Fruit fly (Drosophila melanogaster) S2 (cell line): ENCODE data around the gene PolG2.

Experiments
- CG8478 ChIP-seq: fragments of >200 bp; optimal IDR thresholded peaks from 2 replicates; lab custom pipeline; 2018
- CTCF ChIP-seq, 2 experiments: fragments of >200 bp; optimal IDR thresholded peaks; 2 replicates each; lab custom pipeline; 2018

PolG2 gene

dm6 chr2L:13842078-13842477 is 9.2 kb upstream of the PolG2 start:
- TF ChIP-seq CTCF (optimal IDR thresholded peaks at IDR 0.05; lab: Kevin White, UChicago) (peak; percentile 40 to 74), CG8478 (no peak)

dm6 chr2L:13841508-13841907 is 8.6 kb upstream of the PolG2 start, which contains the start of gene CG33307:
Gene CG33307 (minus strand): TSS chr2L:13841520.
- TF ChIP-seq CG8478 (no peak), CTCF (optimal IDR thresholded peaks at IDR 0.05; lab: Kevin White, UChicago) (no peak)

- TF ChIP-seq CG8478 (no peak), CTCF (optimal IDR thresholded peaks at IDR 0.05; lab: Kevin White, UChicago) (no peak)
Observed at dm6 chr2L:13839744-13840151, 6.8 kb upstream of the PolG2 start.

dm6 chr2L:13838647-13839390 is 5.9 kb upstream of the PolG2 start:
- TF ChIP-seq CTCF (optimal IDR thresholded peaks at IDR 0.05; lab: Kevin White, UChicago) (no peak), CG8478 (no peak)

DNA sequence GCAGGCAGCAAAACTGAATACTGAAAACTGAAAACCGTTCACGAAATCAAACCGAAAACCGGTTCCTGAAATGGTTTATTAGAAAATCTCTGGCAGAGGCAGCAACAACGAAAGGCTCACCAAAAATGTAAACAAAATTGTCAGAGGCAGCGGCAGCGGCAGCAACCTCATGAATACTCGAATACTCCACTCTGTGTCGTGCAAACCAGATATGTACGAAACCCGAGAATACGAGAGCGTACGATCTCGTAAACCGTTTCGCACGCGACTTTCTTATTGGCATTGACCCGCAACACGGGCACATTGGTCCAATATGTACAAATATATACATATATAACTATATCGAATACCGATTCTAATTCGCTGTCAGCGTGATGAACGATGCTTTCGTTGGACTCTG is 4.7 kb upstream of the PolG2 start:
- TF ChIP-seq CG8478 (no peak), CTCF (optimal IDR thresholded peaks at IDR 0.05; lab: Kevin White, UChicago) (no peak)

DNA sequence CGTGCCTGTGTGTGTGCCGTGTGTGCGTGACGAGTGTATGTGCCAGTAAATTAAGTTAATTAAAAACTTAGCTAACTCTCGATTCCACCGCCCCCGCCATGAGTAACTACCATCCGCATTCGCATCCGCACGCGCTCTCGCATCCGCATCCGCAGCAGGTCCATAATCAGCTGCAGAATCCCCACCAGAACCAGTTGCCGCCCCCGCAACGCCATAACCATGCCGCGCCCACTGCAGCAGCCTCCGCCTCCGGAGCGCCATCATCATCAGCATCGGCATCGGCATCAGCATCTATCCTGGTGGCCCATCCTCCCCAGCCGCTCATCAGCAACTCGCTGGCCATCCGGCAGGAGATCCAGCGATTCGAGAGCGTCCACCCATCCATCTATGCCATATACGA is 3.1 kb upstream of the PolG2 start:
- TF ChIP-seq CTCF (optimal IDR thresholded peaks at IDR 0.05; lab: Kevin White, UChicago) (no peak), CG8478 (no peak)

DNA sequence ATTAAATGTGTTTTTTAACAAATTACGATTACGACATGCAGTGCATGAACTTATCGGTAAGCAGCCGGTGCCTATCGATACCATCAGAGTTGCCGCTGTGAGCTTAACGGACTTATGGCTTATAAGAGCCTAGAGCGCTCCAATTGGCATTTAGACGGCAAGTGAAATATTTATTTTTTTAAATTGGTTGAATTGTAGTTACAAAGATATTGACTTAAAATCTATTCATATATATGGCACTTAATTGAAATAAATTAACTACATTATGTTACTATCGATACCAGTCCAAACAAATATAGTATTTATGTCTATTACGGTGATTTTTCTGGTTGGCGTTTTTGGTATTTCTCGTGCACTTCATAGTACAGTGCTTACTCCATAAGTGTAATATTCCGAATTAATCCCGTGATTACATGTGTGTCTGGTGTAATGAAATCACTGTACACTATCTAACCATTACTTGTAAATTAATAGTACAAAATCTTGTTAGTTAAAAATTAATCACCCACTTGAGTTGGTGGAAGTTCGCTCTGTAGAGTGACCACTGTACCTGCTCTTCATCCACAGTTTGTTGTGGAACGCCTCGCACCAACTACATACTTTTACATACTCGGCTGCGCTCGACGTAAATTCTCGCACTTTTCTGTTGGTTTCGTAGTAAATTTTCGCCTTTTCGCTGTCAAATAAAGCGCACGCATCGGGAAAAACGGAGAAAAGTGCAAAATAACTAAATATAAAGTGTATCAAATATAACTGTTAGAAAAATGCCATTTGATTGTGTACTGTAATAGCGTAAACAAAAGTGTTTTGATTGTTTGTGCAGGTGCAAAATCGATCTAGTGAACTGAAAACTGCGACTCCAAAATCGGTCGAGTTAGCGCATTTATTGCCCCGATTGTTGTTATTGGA is 2.4 kb upstream of the PolG2 start, which contains the start of the genes mRpS23 and CenG1A:
Gene mRpS23, minus strand, starts transcription at position 71 of the 909 bp plus-strand sequence.
Gene CenG1A, plus strand, starts transcription at position 563 of the 909 bp plus-strand sequence.
- TF ChIP-seq CG8478 (no peak), CTCF (optimal IDR thresholded peaks at IDR 0.05; lab: Kevin White, UChicago) (no peak)

- peak in 1 of 2 experiments; percentile 8 for TF ChIP-seq CTCF (optimal IDR thresholded peaks at IDR 0.05; lab: Kevin White, UChicago)
- no peak for TF ChIP-seq CG8478
Observed at dm6 chr2L:13829540-13829939, 3.4 kb downstream of the PolG2 start, which contains the start of the genes Arpc1 and Orc5. Gene Arpc1 (minus strand): TSS chr2L:13829741. Gene Orc5 (plus strand): TSS chr2L:13829837.

- TF ChIP-seq CTCF (optimal IDR thresholded peaks at IDR 0.05; lab: Kevin White, UChicago) (no peak), CG8478 (no peak)
Observed at dm6 chr2L:13827557-13827956, 5.3 kb downstream of the PolG2 start, which contains the start of gene PolG1. Gene PolG1 (minus strand): TSS chr2L:13827772.

DNA sequence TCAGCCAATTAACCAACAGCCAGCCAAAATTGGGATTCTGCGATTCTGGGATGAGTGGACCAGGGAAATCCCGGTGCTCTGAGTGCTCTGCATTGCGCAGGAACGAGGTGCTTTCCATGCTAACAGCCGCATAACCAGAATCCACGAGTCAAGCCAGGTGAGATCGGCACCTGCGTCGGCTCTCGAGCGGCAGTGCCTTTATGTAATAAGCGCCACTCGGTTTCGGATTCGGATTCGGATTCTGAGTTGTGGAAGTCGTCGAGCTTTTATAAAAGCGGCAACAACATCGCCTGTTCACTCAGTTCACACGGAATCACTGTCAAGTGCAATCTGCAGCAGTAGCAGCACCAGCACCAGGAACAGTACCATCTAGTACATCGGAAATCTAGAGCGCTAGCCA is 12.0 kb downstream of the PolG2 start, which contains the start of gene b:
Gene b, plus strand, starts transcription at position 301 of the 400 bp plus-strand sequence.
- TF ChIP-seq CTCF (optimal IDR thresholded peaks at IDR 0.05; lab: Kevin White, UChicago) (no peak), CG8478 (no peak)

dm6 chr2L:13820176-13820575 is 12.7 kb downstream of the PolG2 start:
- TF ChIP-seq CTCF (optimal IDR thresholded peaks at IDR 0.05; lab: Kevin White, UChicago): no peak
- TF ChIP-seq CG8478: no peak

DNA sequence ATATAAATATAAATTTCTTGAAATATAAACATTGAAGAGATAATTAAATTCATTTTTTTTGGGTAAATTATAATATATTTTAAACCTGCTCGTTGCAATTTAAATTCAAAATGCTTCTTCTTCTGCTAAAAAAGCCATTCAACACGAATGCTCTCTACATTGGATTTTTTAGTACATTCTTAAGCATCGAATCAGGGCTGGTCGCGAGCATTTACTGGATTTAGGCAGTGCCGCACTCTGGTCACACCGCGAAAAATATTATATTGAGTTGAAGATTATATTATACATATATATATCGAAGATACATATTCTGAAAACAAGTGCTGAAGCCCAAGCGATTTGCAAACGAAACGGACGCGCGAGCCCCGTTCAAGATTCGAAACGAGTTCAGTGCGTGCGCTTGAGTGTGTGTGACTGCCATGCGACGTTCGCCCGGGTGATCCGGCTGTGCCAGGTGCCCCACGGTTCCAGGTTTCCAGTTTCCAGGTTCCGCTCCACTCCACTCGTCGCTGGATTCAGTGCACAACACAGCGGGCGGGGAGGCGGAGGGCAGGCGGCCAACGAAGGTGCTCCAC is 19.2 kb downstream of the PolG2 start, which contains the start of gene Sos:
Gene Sos, plus strand, starts transcription at position 213 of the 575 bp plus-strand sequence.
- TF ChIP-seq CG8478 (no peak), CTCF (optimal IDR thresholded peaks at IDR 0.05; lab: Kevin White, UChicago) (no peak)

- TF ChIP-seq CTCF (optimal IDR thresholded peaks at IDR 0.05; lab: Kevin White, UChicago) (no peak), CG8478 (no peak)
Observed at dm6 chr2L:13813156-13813555, 19.7 kb downstream of the PolG2 start, which contains the start of gene CG16888. Gene CG16888 (minus strand): TSS chr2L:13813256.

dm6 chr2L:13811323-13811722 is 21.6 kb downstream of the PolG2 start, which contains the start of the genes Adat1 and CG16865:
Gene Adat1 (minus strand): TSS chr2L:13811474.
Gene CG16865 (plus strand): TSS chr2L:13811522.
- peak in 1 of 2 experiments; percentile 12 for TF ChIP-seq CTCF (optimal IDR thresholded peaks at IDR 0.05; lab: Kevin White, UChicago)
- no peak for TF ChIP-seq CG8478

DNA sequence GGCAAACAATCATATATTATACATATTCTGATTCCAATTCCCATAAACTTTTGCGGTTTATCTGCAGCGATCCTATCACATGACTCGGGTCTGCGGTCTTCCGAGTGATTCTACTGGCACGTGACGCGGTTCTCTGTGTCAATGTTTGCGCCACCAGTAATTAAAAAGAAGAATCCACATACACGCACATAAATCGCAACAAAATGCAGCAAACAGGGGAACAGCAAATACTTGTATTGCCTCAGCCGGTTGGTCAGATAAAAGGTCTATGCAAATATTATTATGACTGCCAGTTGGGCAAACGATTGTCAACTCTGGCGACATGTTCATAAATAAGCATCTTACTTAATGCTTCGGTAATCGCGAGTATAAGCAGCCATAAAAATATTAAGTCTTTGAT is 24.9 kb downstream of the PolG2 start:
- TF ChIP-seq CTCF (optimal IDR thresholded peaks at IDR 0.05; lab: Kevin White, UChicago): no peak
- no peak for TF ChIP-seq CG8478
